Fruit fly (Drosophila melanogaster) whole organism, wandering third instar larva: ENCODE data around the gene Rh5.
"Not testable (repeated sequence)": the region's sequence is repeated elsewhere in the genome, so short reads cannot be mapped to it uniquely, and the experiment has no call there.

ENCODE experiments used
- CG32264 ChIP-seq: fragments of 200-800 bp; sonication (Bioruptor generic); optimal IDR thresholded peaks from 2 replicates; lab custom pipeline; 2016; ENCODE audit warnings: missing biosample characterization, missing genetic modification characterization
- CrebA ChIP-seq: fragments of 200-800 bp; sonication (Bioruptor generic); optimal IDR thresholded peaks from 2 replicates; lab custom pipeline; 2016; ENCODE audit warnings: missing biosample characterization, mild to moderate bottlenecking, missing genetic modification characterization, borderline replicate concordance
- Dfd ChIP-seq: fragments of >200 bp; optimal IDR thresholded peaks from 2 replicates; lab custom pipeline; 2017; ENCODE audit warnings: missing biosample characterization, missing genetic modification characterization
- GATAd ChIP-seq: sonication (Bioruptor generic); optimal IDR thresholded peaks from 2 replicates; lab custom pipeline; 2016; ENCODE audit warnings: missing biosample characterization, missing genetic modification characterization
- Hnf4 ChIP-seq: fragments of 200-800 bp; sonication (Bioruptor generic); optimal IDR thresholded peaks from 2 replicates; lab custom pipeline; 2016; ENCODE audit warnings: missing biosample characterization, mild to moderate bottlenecking, missing genetic modification characterization
- Hr83 ChIP-seq: fragments of 200-300 bp; sonication (Bioruptor generic); optimal IDR thresholded peaks from 2 replicates; lab custom pipeline; 2016; ENCODE audit warnings: missing biosample characterization, mild to moderate bottlenecking, missing genetic modification characterization, moderate library complexity; ENCODE audit not compliant: poor library complexity, severe bottlenecking
- Myc ChIP-seq: fragments of >200 bp; optimal IDR thresholded peaks from 2 replicates; lab custom pipeline; 2017
- N ChIP-seq: fragments of >200 bp; optimal IDR thresholded peaks from 2 replicates; lab custom pipeline; 2018; ENCODE audit warnings: missing biosample characterization, missing external identifiers, missing genetic modification characterization
- OdsH ChIP-seq: fragments of 200-800 bp; sonication (Bioruptor generic); optimal IDR thresholded peaks from 2 replicates; lab custom pipeline; 2016; ENCODE audit warnings: missing biosample characterization, mild to moderate bottlenecking, missing genetic modification characterization
- Rel ChIP-seq, 2 experiments: fragments of 200-800 bp; sonication (Bioruptor generic) in 1 of 2; optimal IDR thresholded peaks; 2 replicates in 1 of 2; 3 replicates in 1 of 2; lab custom pipeline; 2016 to 2019; ENCODE audit warnings: mild to moderate bottlenecking in 2 of 2, missing biosample characterization in 2 of 2, missing genetic modification characterization in 2 of 2, moderate library complexity in 1 of 2
- Sp1 ChIP-seq: fragments of 200-800 bp; sonication (Bioruptor generic); optimal IDR thresholded peaks from 3 replicates; lab custom pipeline; 2019; ENCODE audit warnings: missing biosample characterization, mild to moderate bottlenecking, missing genetic modification characterization, moderate library complexity
- Vsx2 ChIP-seq: fragments of 200-300, 225-300 bp; sonication (Bioruptor generic); optimal IDR thresholded peaks from 2 replicates; lab custom pipeline; 2018; ENCODE audit warnings: missing biosample characterization, missing genetic modification characterization; ENCODE audit not compliant: partially characterized antibody
- br ChIP-seq: fragments of 200-800 bp; sonication (Bioruptor generic); optimal IDR thresholded peaks from 2 replicates; lab custom pipeline; 2016; ENCODE audit warnings: missing biosample characterization, missing genetic modification characterization
- brk ChIP-seq: fragments of 200-800 bp; sonication (Bioruptor generic); optimal IDR thresholded peaks from 2 replicates; lab custom pipeline; 2016; ENCODE audit warnings: missing biosample characterization, mild to moderate bottlenecking, missing genetic modification characterization
- dl ChIP-seq, 2 experiments: fragments of 175-275, 200-275 bp in 1 of 2; fragments of 200-275 bp in 1 of 2; sonication (Bioruptor generic); optimal IDR thresholded peaks; lab custom pipeline; 2018; ENCODE audit warnings: mild to moderate bottlenecking in 2 of 2, missing biosample characterization in 2 of 2, missing genetic modification characterization in 2 of 2, moderate library complexity in 2 of 2; ENCODE audit not compliant: partially characterized antibody in 2 of 2, insufficient read depth in 1 of 2
- dmrt93B ChIP-seq: fragments of 200-800 bp; sonication (Bioruptor generic); optimal IDR thresholded peaks from 2 replicates; lab custom pipeline; 2018; ENCODE audit warnings: missing biosample characterization, mild to moderate bottlenecking, missing genetic modification characterization
- dsf ChIP-seq: sonication (Bioruptor generic); optimal IDR thresholded peaks from 2 replicates; lab custom pipeline; 2016; ENCODE audit warnings: missing biosample characterization, missing genetic modification characterization, borderline replicate concordance
- ey ChIP-seq: fragments of 200-800 bp; sonication (Bioruptor generic); optimal IDR thresholded peaks from 2 replicates; lab custom pipeline; 2016; ENCODE audit warnings: missing biosample characterization, missing genetic modification characterization
- foxo ChIP-seq, 2 experiments: fragments of 200-800 bp; sonication (Bioruptor generic); optimal IDR thresholded peaks; 2 replicates in 1 of 2; 3 replicates in 1 of 2; lab custom pipeline; 2016 to 2017; ENCODE audit warnings: missing biosample characterization in 2 of 2, missing genetic modification characterization in 2 of 2
- sage ChIP-seq: fragments of 200-800 bp; sonication (Bioruptor generic); optimal IDR thresholded peaks from 2 replicates; lab custom pipeline; 2016; ENCODE audit warnings: missing biosample characterization, mild to moderate bottlenecking, missing genetic modification characterization
- sv ChIP-seq: fragments of 200-800 bp; sonication (Bioruptor generic); optimal IDR thresholded peaks from 3 replicates; lab custom pipeline; 2016; ENCODE audit warnings: missing biosample characterization, missing genetic modification characterization
- tai ChIP-seq: sonication (Bioruptor generic); optimal IDR thresholded peaks from 2 replicates; lab custom pipeline; 2016; ENCODE audit warnings: missing biosample characterization, missing genetic modification characterization
- usp ChIP-seq: fragments of >200 bp; optimal IDR thresholded peaks from 2 replicates; lab custom pipeline; 2017; ENCODE audit warnings: missing biosample characterization, missing genetic modification characterization
- woc ChIP-seq: sonication (Bioruptor generic); optimal IDR thresholded peaks from 2 replicates; lab custom pipeline; 2016; ENCODE audit warnings: missing biosample characterization, mild to moderate bottlenecking, missing genetic modification characterization

The Rh5 gene

DNA sequence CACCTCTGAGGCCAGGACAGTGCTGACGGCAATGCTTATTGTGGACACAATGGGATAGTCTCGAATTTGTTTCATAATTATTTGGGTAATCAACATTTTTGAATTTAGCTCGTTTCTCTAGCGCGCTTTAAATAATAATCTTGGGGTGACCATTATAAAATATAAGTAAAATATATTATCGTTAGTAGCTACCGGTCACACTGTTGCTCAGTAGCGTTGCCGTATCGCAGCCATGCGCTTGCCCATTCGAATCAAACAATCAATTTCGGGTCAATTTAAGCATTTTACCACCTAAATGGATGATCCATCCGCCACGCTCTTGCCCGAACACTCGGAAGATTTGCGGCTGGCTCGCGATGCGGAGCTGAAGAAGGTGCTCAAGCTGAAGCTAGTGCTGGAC, 18.2 kb upstream of the Rh5 start, which contains the start of the genes zuc and dgt2:
Gene zuc, minus strand, starts transcription at position 154 of the 400 bp plus-strand sequence.
Gene dgt2, plus strand, starts transcription at position 208 of the 400 bp plus-strand sequence.
- no peak for TF ChIP-seq usp (GFP tag; lab: Kevin White, UChicago)
- no peak for TF ChIP-seq Sp1 (GFP tag; lab: Kevin White, UChicago)
- no peak for TF ChIP-seq OdsH (GFP tag; lab: Kevin White, UChicago)
- no peak for TF ChIP-seq CG32264 (GFP tag; lab: Kevin White, UChicago)
- TF ChIP-seq Vsx2: no peak
- no peak for TF ChIP-seq sv (GFP tag; lab: Kevin White, UChicago)
- no peak for TF ChIP-seq N (GFP tag; lab: Kevin White, UChicago)
- TF ChIP-seq sage (GFP tag; lab: Kevin White, UChicago): no peak
- no peak for TF ChIP-seq Rel (GFP tag; optimal IDR thresholded peaks at IDR 0.05; lab: Kevin White, UChicago)
- TF ChIP-seq Rel (tag; optimal IDR thresholded peaks at IDR 0.05; lab: Kevin White, UChicago): no peak
- TF ChIP-seq Myc (lab: Kevin White, UChicago): no peak
- no peak for TF ChIP-seq ey (GFP tag; lab: Kevin White, UChicago)
- TF ChIP-seq woc: no peak
- TF ChIP-seq CrebA (GFP tag; lab: Kevin White, UChicago): no peak
- no peak for TF ChIP-seq Dfd (GFP tag; lab: Kevin White, UChicago)
- TF ChIP-seq GATAd (GFP tag; lab: Kevin White, UChicago): no peak
- no peak for TF ChIP-seq foxo (GFP tag; optimal IDR thresholded peaks at IDR 0.05; lab: Kevin White, UChicago)
- TF ChIP-seq Hnf4 (GFP tag; lab: Kevin White, UChicago): no peak
- no peak for TF ChIP-seq dsf (GFP tag; lab: Kevin White, UChicago)

DNA sequence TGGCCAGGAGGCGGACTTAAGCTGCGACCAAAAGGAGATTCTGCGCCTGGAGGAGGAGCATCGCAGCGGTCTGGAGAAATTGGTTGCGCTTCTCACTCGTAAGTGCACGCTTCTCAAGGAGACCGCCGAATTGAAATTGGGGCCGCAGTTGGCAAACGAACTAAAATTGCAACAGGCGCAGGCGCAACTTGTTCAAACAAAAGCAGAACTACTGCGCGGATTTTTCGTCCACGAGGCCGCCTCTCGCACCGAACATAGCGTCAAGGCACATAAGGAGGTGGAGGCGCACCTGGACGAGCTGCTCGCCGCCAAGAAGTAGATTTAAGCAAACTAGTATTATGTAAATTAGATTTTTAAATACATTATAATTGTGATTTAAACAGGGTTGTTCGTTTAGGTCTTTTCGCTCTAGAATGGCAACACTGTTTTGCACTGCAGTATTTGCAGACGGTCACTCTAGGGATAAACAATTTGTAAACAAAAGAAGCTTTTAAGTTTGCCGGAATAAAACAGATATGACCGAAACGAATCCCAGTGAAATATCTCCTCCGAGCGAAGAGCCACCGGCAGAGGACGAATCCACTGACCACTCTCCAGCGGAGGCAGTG, 17.4 kb upstream of the Rh5 start, which contains the start of gene escl:
Gene escl, plus strand, starts transcription at position 470 of the 608 bp plus-strand sequence.
- TF ChIP-seq Myc (lab: Kevin White, UChicago) (peak; percentile 10), Vsx2 (no peak), br (GFP tag; lab: Kevin White, UChicago) (no peak)

DNA sequence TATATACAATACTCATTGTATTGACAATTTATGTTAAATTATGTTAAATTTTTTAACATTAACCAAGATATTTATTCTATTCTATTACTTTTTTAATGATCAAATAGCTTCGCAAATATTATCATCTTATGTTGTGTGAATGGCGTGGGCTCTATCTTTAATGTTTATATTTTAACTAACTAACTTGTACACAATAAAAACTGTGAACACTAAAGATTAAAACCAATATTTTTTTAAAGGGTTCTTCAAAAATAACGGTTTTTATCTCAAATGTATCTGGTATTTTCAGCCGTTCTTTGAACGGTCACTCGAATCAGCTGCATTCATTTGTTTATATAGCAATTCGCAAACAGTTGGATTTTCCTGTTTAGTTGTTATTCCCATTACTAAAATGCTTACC, 15.4 kb upstream of the Rh5 start, which contains the start of gene Ada1-2:
Gene Ada1-2, plus strand, starts transcription at position 301 of the 400 bp plus-strand sequence.
- TF ChIP-seq brk, Hr83, dmrt93B (GFP tag; lab: Kevin White, UChicago): not testable (repeated sequence)

DNA sequence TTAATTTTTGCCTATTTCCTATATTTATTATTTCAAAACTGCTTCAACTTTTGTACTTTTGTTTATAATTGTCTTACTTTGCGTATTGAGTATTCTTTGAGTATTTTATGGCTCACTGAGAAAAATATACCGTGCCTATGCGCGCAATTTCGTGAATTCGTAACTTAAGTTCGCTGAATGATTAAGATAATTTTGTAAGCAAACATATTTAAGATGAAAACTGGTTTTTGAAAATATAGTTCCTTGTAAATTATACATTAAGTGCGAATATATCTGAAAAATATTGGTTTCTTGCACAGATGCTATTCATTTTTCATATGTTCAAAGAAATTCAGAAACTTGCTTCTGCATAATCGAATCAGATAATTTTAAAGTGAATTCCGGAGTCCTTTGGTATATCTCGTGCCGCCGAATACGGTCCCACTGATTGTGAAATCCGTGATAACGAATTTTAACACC, 12.6 kb upstream of the Rh5 start, which contains the start of the genes CG18789 and Qtzl:
Gene CG18789, minus strand, starts transcription at position 101 of the 459 bp plus-strand sequence.
Gene Qtzl, plus strand, starts transcription at position 409 of the 459 bp plus-strand sequence.
- TF ChIP-seq tai (GFP tag; lab: Kevin White, UChicago); foxo (GFP tag; optimal IDR thresholded peaks at IDR 0.05; lab: Kevin White, UChicago); br (GFP tag; lab: Kevin White, UChicago): not testable (repeated sequence)

DNA sequence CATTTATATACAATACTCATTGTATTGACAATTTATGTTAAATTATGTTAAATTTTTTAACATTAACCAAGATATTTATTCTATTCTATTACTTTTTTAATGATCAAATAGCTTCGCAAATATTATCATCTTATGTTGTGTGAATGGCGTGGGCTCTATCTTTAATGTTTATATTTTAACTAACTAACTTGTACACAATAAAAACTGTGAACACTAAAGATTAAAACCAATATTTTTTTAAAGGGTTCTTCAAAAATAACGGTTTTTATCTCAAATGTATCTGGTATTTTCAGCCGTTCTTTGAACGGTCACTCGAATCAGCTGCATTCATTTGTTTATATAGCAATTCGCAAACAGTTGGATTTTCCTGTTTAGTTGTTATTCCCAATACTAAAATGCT, 11.4 kb upstream of the Rh5 start, which contains the start of gene Ada1-1:
Gene Ada1-1, plus strand, starts transcription at position 301 of the 400 bp plus-strand sequence.
- TF ChIP-seq sage (GFP tag; lab: Kevin White, UChicago); GATAd (GFP tag; lab: Kevin White, UChicago); dl (GFP tag; optimal IDR thresholded peaks at IDR 0.05; lab: Kevin White, UChicago; ENCODE audit: insufficient read depth in 1 of 2, partially characterized antibody in 2 of 2): not testable (repeated sequence)

DNA sequence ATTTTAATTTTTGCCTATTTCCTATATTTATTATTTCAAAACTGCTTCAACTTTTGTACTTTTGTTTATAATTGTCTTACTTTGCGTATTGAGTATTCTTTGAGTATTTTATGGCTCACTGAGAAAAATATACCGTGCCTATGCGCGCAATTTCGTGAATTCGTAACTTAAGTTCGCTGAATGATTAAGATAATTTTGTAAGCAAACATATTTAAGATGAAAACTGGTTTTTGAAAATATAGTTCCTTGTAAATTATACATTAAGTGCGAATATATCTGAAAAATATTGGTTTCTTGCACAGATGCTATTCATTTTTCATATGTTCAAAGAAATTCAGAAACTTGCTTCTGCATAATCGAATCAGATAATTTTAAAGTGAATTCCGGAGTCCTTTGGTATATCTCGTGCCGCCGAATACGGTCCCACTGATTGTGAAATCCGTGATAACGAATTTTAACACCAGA, 8.7 kb upstream of the Rh5 start, which contains the start of the genes CG18787 and Nfs1:
Gene CG18787, minus strand, starts transcription at position 101 of the 465 bp plus-strand sequence.
Gene Nfs1, plus strand, starts transcription at position 415 of the 465 bp plus-strand sequence.
- not testable (repeated sequence) for TF ChIP-seq br (GFP tag; lab: Kevin White, UChicago); tai (GFP tag; lab: Kevin White, UChicago); Myc (lab: Kevin White, UChicago)
